In genomic region chr3L:20470991-20471498, dm6 we compare ENCODE assay signal across 4 fruit fly cellular contexts.
A peak's percentile ranks its signal among the peaks of the same experiment; 100 is the strongest.
TF ChIP-seq lines count a peak whose summit lies in the region.

No protein-coding gene starts in this region.

- no peak for TF ChIP-seq CTCF in whole organism, embryonic (GFP tag; optimal IDR thresholded peaks at IDR 0.05; lab: Kevin White, UChicago)

TF ChIP-seq in whole organism, adult, 20 proteins besides CTCF, POLR2A, EP300 and RAD21:
- TF ChIP-seq cnc (optimal IDR thresholded peaks at IDR 0.05; lab: Kevin White, UChicago) (no peak), CG12768 (GFP tag; optimal IDR thresholded peaks at IDR 0.05; lab: Kevin White, UChicago) (peak; percentile 26), tj (GFP tag; optimal IDR thresholded peaks at IDR 0.05; lab: Kevin White, UChicago) (peak; percentile 19), CG11617 (GFP tag; optimal IDR thresholded peaks at IDR 0.05; lab: Kevin White, UChicago) (peak; percentile 6), bab1 (GFP tag; optimal IDR thresholded peaks at IDR 0.05; lab: Kevin White, UChicago) (no peak), Crg-1 (GFP tag; optimal IDR thresholded peaks at IDR 0.05; lab: Kevin White, UChicago) (no peak), cic (GFP tag; optimal IDR thresholded peaks at IDR 0.05; lab: Kevin White, UChicago) (peak; percentile 86), CG7045 (GFP tag; optimal IDR thresholded peaks at IDR 0.05; lab: Kevin White, UChicago) (peak; percentile 55), CG7101 (tag; optimal IDR thresholded peaks at IDR 0.05; lab: Kevin White, UChicago) (no peak), Clk (GFP tag; optimal IDR thresholded peaks at IDR 0.05; lab: Kevin White, UChicago) (peak; percentile 44), kay (GFP tag; lab: Kevin White, UChicago; ENCODE audit: borderline replicate concordance) (peak; percentile 96), CG1620 (GFP tag; optimal IDR thresholded peaks at IDR 0.05; lab: Kevin White, UChicago) (no peak), Mnt (GFP tag; optimal IDR thresholded peaks at IDR 0.05; lab: Kevin White, UChicago) (peak; percentile 30), CG33017 (tag; optimal IDR thresholded peaks at IDR 0.05; lab: Kevin White, UChicago) (no peak)

TF ChIP-seq in whole organism, embryonic, 481 proteins besides CTCF, POLR2A, EP300 and RAD21 (continues in another document):
- TF ChIP-seq jumu (GFP tag; optimal IDR thresholded peaks at IDR 0.05; lab: Kevin White, UChicago) = no peak
- TF ChIP-seq Dp (GFP tag; optimal IDR thresholded peaks at IDR 0.05; lab: Kevin White, UChicago) = no peak
- no peak for TF ChIP-seq CG17802 (tag; optimal IDR thresholded peaks at IDR 0.05; lab: Kevin White, UChicago)
- no peak for TF ChIP-seq CG9876 (GFP tag; optimal IDR thresholded peaks at IDR 0.05; lab: Kevin White, UChicago)
- TF ChIP-seq Abd-B (GFP tag; optimal IDR thresholded peaks at IDR 0.05; lab: Kevin White, UChicago) = no peak
- peak; percentile 67 for TF ChIP-seq CG1603 (tag; optimal IDR thresholded peaks at IDR 0.05; lab: Kevin White, UChicago)
- no peak for TF ChIP-seq CG11723 (GFP tag; optimal IDR thresholded peaks at IDR 0.05; lab: Kevin White, UChicago)
- peak; percentile 25 for TF ChIP-seq MTF-1 (GFP tag; optimal IDR thresholded peaks at IDR 0.05; lab: Kevin White, UChicago; ENCODE audit: borderline replicate concordance)
- TF ChIP-seq Asciz (GFP tag; optimal IDR thresholded peaks at IDR 0.05; lab: Kevin White, UChicago) = peak; percentile 76
- TF ChIP-seq en (GFP tag; optimal IDR thresholded peaks at IDR 0.05; lab: Kevin White, UChicago) = no peak
- TF ChIP-seq usp (GFP tag; optimal IDR thresholded peaks at IDR 0.05; lab: Kevin White, UChicago) = no peak
- peak; percentile 62; the same call in 2 of the 3 replicates for TF ChIP-seq sr (GFP tag; IDR thresholded peaks at IDR 0.05; lab: Robert Waterston, UW)
- TF ChIP-seq CG9215 (GFP tag; IDR thresholded peaks at IDR 0.05; lab: Robert Waterston, UW) = no peak
- TF ChIP-seq corto (GFP tag; optimal IDR thresholded peaks at IDR 0.05; lab: Kevin White, UChicago) = no peak
- no peak for TF ChIP-seq CG10462 (GFP tag; optimal IDR thresholded peaks at IDR 0.05; lab: Kevin White, UChicago)
- TF ChIP-seq Gsc (GFP tag; IDR thresholded peaks at IDR 0.05; lab: Robert Waterston, UW) = no peak
- TF ChIP-seq CG10959 (GFP tag; IDR thresholded peaks at IDR 0.05; lab: Robert Waterston, UW) = no peak
- TF ChIP-seq hbn (GFP tag; IDR thresholded peaks at IDR 0.05; lab: Robert Waterston, UW; ENCODE audit: partially characterized antibody) = no peak
- TF ChIP-seq CG31224 (GFP tag; IDR thresholded peaks at IDR 0.05; lab: Robert Waterston, UW) = no peak
- TF ChIP-seq CG10274 (GFP tag; optimal IDR thresholded peaks at IDR 0.05; lab: Kevin White, UChicago) = peak; percentile 31
- no peak for TF ChIP-seq NFAT (GFP tag; IDR thresholded peaks at IDR 0.05; lab: Robert Waterston, UW)
- TF ChIP-seq CG9817 (tag; optimal IDR thresholded peaks at IDR 0.05; lab: Kevin White, UChicago) = no peak
- TF ChIP-seq CG1529 (GFP tag; optimal IDR thresholded peaks at IDR 0.05; lab: Kevin White, UChicago) = peak; percentile 37
- no peak for TF ChIP-seq Hr78 (GFP tag; optimal IDR thresholded peaks at IDR 0.05; lab: Kevin White, UChicago)
- TF ChIP-seq Awh (GFP tag; IDR thresholded peaks at IDR 0.05; lab: Robert Waterston, UW) = 0 out of 2 replicates have a peak, but pooled peaks have one; percentile 55
- TF ChIP-seq CG15073 (GFP tag; optimal IDR thresholded peaks at IDR 0.05; lab: Kevin White, UChicago) = no peak

TF ChIP-seq in whole organism, prepupa, 60 proteins besides CTCF, POLR2A, EP300 and RAD21 (continues in another document):
- TF ChIP-seq CG10669 (GFP tag; optimal IDR thresholded peaks at IDR 0.05; lab: Kevin White, UChicago) (peak; percentile 38), Eip75B (GFP tag; optimal IDR thresholded peaks at IDR 0.05; lab: Kevin White, UChicago) (no peak), CG8119 (GFP tag; IDR thresholded peaks at IDR 0.05; lab: Robert Waterston, UW) (peak; percentile 49; the same call in 2 of the 3 replicates), CG16779 (tag; optimal IDR thresholded peaks at IDR 0.05; lab: Kevin White, UChicago) (no peak), Hr39 (GFP tag; optimal IDR thresholded peaks at IDR 0.05; lab: Kevin White, UChicago) (no peak), Sox15 (GFP tag; optimal IDR thresholded peaks at IDR 0.05; lab: Kevin White, UChicago) (no peak), CG11294 (GFP tag; IDR thresholded peaks at IDR 0.05; lab: Robert Waterston, UW) (peak; percentile 49; the same call in 1 of the 2 replicates), CG11762 (GFP tag; optimal IDR thresholded peaks at IDR 0.05; lab: Kevin White, UChicago; ENCODE audit: insufficient read depth) (no peak), acj6 (GFP tag; optimal IDR thresholded peaks at IDR 0.05; lab: Kevin White, UChicago) (peak; percentile 8), fd59A (GFP tag; optimal IDR thresholded peaks at IDR 0.05; lab: Kevin White, UChicago) (peak; percentile 37), topi (GFP tag; optimal IDR thresholded peaks at IDR 0.05; lab: Kevin White, UChicago) (no peak), Hr4 (GFP tag; optimal IDR thresholded peaks at IDR 0.05; lab: Kevin White, UChicago) (no peak), spab (GFP tag; optimal IDR thresholded peaks at IDR 0.05; lab: Kevin White, UChicago) (no peak), achi (GFP tag; optimal IDR thresholded peaks at IDR 0.05; lab: Kevin White, UChicago) (no peak), Sox102F (GFP tag; optimal IDR thresholded peaks at IDR 0.05; lab: Kevin White, UChicago) (no peak), CG8632 (GFP tag; optimal IDR thresholded peaks at IDR 0.05; lab: Kevin White, UChicago) (peak; percentile 24), cyc (GFP tag; optimal IDR thresholded peaks at IDR 0.05; lab: Kevin White, UChicago) (no peak), CG8319 (GFP tag; optimal IDR thresholded peaks at IDR 0.05; lab: Kevin White, UChicago) (no peak), Eip78C (GFP tag; lab: Kevin White, UChicago) (peak; percentile 75), ss (GFP tag; optimal IDR thresholded peaks at IDR 0.05; lab: Kevin White, UChicago) (no peak), svp (GFP tag; lab: Kevin White, UChicago) (no peak), CG15336 (GFP tag; IDR thresholded peaks at IDR 0.05; lab: Robert Waterston, UW) (peak; percentile 76), CG1621 (tag; optimal IDR thresholded peaks at IDR 0.05; lab: Kevin White, UChicago) (no peak), CG4318 (GFP tag; optimal IDR thresholded peaks at IDR 0.05; lab: Kevin White, UChicago) (peak; percentile 6), Ets96B (tag; optimal IDR thresholded peaks at IDR 0.05; lab: Kevin White, UChicago) (no peak), CG6276 (GFP tag; optimal IDR thresholded peaks at IDR 0.05; lab: Kevin White, UChicago) (peak; percentile 50), CG7368 (GFP tag; optimal IDR thresholded peaks at IDR 0.05; lab: Kevin White, UChicago) (peak; percentile 22), CG6792 (GFP tag; optimal IDR thresholded peaks at IDR 0.05; lab: Kevin White, UChicago) (peak; percentile 9), CG10631 (GFP tag; optimal IDR thresholded peaks at IDR 0.05; lab: Kevin White, UChicago) (no peak)

TF ChIP-seq in whole organism, pupa, 21 proteins besides CTCF, POLR2A, EP300 and RAD21:
- TF ChIP-seq Pif1A (GFP tag; optimal IDR thresholded peaks at IDR 0.05; lab: Kevin White, UChicago) (no peak), CG9948 (tag; optimal IDR thresholded peaks at IDR 0.05; lab: Kevin White, UChicago) (no peak), CG13204 (GFP tag; optimal IDR thresholded peaks at IDR 0.05; lab: Kevin White, UChicago) (no peak), CG8159 (tag; optimal IDR thresholded peaks at IDR 0.05; lab: Kevin White, UChicago) (no peak), D1 (tag; optimal IDR thresholded peaks at IDR 0.05; lab: Kevin White, UChicago) (no peak), CG15710 (tag; optimal IDR thresholded peaks at IDR 0.05; lab: Kevin White, UChicago) (no peak), gl (tag; optimal IDR thresholded peaks at IDR 0.05; lab: Kevin White, UChicago) (no peak), CG14655 (GFP tag; optimal IDR thresholded peaks at IDR 0.05; lab: Kevin White, UChicago) (peak; percentile 47), Ets98B (GFP tag; IDR thresholded peaks at IDR 0.05; lab: Robert Waterston, UW) (peak; percentile 82), Pif1B (GFP tag; optimal IDR thresholded peaks at IDR 0.05; lab: Kevin White, UChicago) (no peak), CG8301 (tag; optimal IDR thresholded peaks at IDR 0.05; lab: Kevin White, UChicago) (peak; percentile 47), CG34367 (tag; optimal IDR thresholded peaks at IDR 0.05; lab: Kevin White, UChicago) (peak; percentile 11), CG10348 (GFP tag; IDR thresholded peaks at IDR 0.05; lab: Robert Waterston, UW) (no peak), CG12605 (GFP tag; IDR thresholded peaks at IDR 0.05; lab: Robert Waterston, UW) (peak; percentile 73), Snoo (tag; optimal IDR thresholded peaks at IDR 0.05; lab: Kevin White, UChicago) (peak; percentile 9), CG17806 (tag; optimal IDR thresholded peaks at IDR 0.05; lab: Kevin White, UChicago) (no peak), CG32121 (GFP tag; IDR thresholded peaks at IDR 0.05; lab: Robert Waterston, UW) (peak; percentile 55; the same call in 1 of the 2 replicates), EcR (GFP tag; optimal IDR thresholded peaks at IDR 0.05; lab: Kevin White, UChicago) (no peak), fd96Ca (GFP tag; IDR thresholded peaks at IDR 0.05; lab: Robert Waterston, UW) (peak; percentile 80), rn (GFP tag; IDR thresholded peaks at IDR 0.05; lab: Robert Waterston, UW) (0 out of 2 replicates have a peak, but pooled peaks have one; percentile 24), CG4496 (GFP tag; IDR thresholded peaks at IDR 0.05; lab: Robert Waterston, UW) (peak; percentile 84)
